Fruit fly (Drosophila melanogaster): Measurements from ENCODE around the gene CG14983.

DNA sequence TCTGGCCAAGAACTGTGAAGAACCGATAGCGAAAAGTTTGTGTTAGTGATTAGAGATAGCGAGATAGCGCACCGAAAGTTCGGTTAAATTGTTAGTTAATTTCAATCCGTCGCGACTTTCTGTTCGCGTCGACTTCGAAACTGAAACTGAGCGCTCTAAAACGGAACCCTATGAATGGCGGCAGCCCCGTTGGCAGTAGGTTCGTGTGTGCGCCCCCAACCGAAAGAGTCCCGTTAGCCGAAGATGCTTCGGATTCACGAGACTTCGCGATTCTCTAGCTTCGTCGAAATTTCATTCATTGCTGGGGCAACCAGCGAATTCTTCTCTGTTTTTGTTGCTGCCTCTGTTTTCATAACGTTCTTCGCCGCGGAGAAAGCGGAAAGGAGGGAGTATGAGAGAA lies 23.6 kb downstream of the CG14983 start:
- no peak for TF ChIP-seq pdm3 (GFP tag; optimal IDR thresholded peaks at IDR 0.05)
- TF ChIP-seq CG1621 (tag; optimal IDR thresholded peaks at IDR 0.05): no peak
- TF ChIP-seq esn (GFP tag; optimal IDR thresholded peaks at IDR 0.05): no peak
- TF ChIP-seq dsx (GFP tag; optimal IDR thresholded peaks at IDR 0.05; ENCODE audit: poor library complexity, severe bottlenecking): no peak
- no peak for TF ChIP-seq Ets21C (GFP tag; optimal IDR thresholded peaks at IDR 0.05)
- no peak for TF ChIP-seq CG31627 (GFP tag; optimal IDR thresholded peaks at IDR 0.05)

Data from whole organism, prepupa.